Worm (Caenorhabditis elegans) whole organism, early embryonic: ENCODE measurements around the gene fbxc-24.

ENCODE experiments used
- F13C5.2 ChIP-seq: sonication (generic microtip); optimal IDR thresholded peaks from 2 replicates; lab custom pipeline; 2017; ENCODE audit warnings: mild to moderate bottlenecking, missing genetic modification characterization, inconsistent platforms, missing compliant biosample characterization
- ama-1 ChIP-seq: fragments of 150-350 bp; optimal IDR thresholded peaks from 2 replicates; lab custom pipeline; 2014
- flt-1 ChIP-seq: fragments of 200-800 bp; sonication (Bioruptor generic); IDR thresholded peaks from 2 replicates; pipeline ENCODE4 v1.3.6; 2022; ENCODE audit warnings: missing genetic modification characterization, missing compliant biosample characterization
- hmbx-1 ChIP-seq: sonication (generic microtip); optimal IDR thresholded peaks from 2 replicates; lab custom pipeline; 2016; ENCODE audit warnings: mild to moderate bottlenecking, missing genetic modification characterization, missing compliant biosample characterization
- hmg-4 ChIP-seq: fragments of 200-800 bp; sonication (Bioruptor generic); optimal IDR thresholded peaks from 2 replicates; lab custom pipeline; 2018; ENCODE audit warnings: mild to moderate bottlenecking, missing genetic modification characterization, missing compliant biosample characterization
- scrt-1 ChIP-seq: fragments of 200-800 bp; sonication (Bioruptor generic); IDR thresholded peaks from 2 replicates; pipeline ENCODE4 v1.3.6; 2022; ENCODE audit warnings: missing genetic modification characterization, missing compliant biosample characterization
- sea-1 ChIP-seq: fragments of 200-800 bp; sonication (Bioruptor generic); conservative IDR thresholded peaks from 2 replicates; pipeline ENCODE4 v1.3.6; 2022; ENCODE audit warnings: missing genetic modification characterization, missing compliant biosample characterization
- tra-4 ChIP-seq: sonication (generic microtip); optimal IDR thresholded peaks from 2 replicates; lab custom pipeline; 2017; ENCODE audit warnings: missing genetic modification characterization, missing compliant biosample characterization

DNA sequence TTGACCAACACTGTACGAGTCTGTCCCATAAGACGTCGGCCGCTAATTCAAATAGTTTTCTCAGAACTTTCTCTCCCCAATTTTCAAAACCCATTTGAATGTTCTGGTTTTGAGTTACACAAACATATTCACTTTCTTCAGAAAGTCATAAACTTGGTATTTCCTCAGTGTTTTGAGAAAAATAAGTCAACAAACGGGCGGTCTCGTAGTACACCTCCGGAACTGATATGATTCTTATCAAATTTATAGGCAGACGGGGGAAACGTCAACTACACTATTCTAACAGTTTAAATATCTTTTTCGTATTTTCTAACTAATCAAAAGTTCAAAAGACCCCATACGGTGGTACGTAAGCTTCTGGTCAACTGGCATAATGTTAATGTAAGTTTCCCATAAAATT, 25.2 kb downstream of the fbxc-24 start:
- TF ChIP-seq hmg-4 (no peak), sea-1 (GFP tag; lab: Robert Waterston, UW) (no peak), flt-1 (GFP tag; lab: Robert Waterston, UW) (no peak), tra-4 (tag; lab: Kevin White, UChicago) (no peak), ama-1 (lab: Kevin White, UChicago) (no peak), hmbx-1 (tag; lab: Kevin White, UChicago) (no peak), F13C5.2 (tag; lab: Kevin White, UChicago) (no peak), scrt-1 (GFP tag; lab: Robert Waterston, UW) (no peak)
